Worm (Caenorhabditis elegans): ENCODE measurements around the gene clik-2.

- no peak for TF ChIP-seq pqm-1 (tag; optimal IDR thresholded peaks at IDR 0.05)
- no peak for TF ChIP-seq ceh-82 (tag; optimal IDR thresholded peaks at IDR 0.05)
- no peak for TF ChIP-seq snpc-4 (tag; optimal IDR thresholded peaks at IDR 0.05)
- TF ChIP-seq nhr-11 (tag; optimal IDR thresholded peaks at IDR 0.05) = no peak
- TF ChIP-seq unc-130 (GFP tag; optimal IDR thresholded peaks at IDR 0.05) = no peak
- no peak for TF ChIP-seq arid-1 (GFP tag; conservative IDR thresholded peaks at IDR 0.05)
- TF ChIP-seq lsy-2 (tag; optimal IDR thresholded peaks at IDR 0.05) = no peak
- TF ChIP-seq aly-2 (tag; optimal IDR thresholded peaks at IDR 0.05) = no peak
- no peak for TF ChIP-seq nhr-28 (tag; optimal IDR thresholded peaks at IDR 0.05)
- TF ChIP-seq fos-1 (tag; optimal IDR thresholded peaks at IDR 0.05) = no peak
Observed at ce11 chrX:7670655-7671054, 18.4 kb downstream of the clik-2 start, which contains the start of gene F27D9.7.

Measured in whole organism, L4 larva.